Fruit fly (Drosophila melanogaster) whole organism, embryonic: Measurements from ENCODE around the gene Ilp5.
A peak's percentile ranks its signal among the peaks of the same experiment; 100 is the strongest.

Experiments used
- Aef1 ChIP-seq: fragments of 200-800 bp; sonication (Bioruptor generic); IDR thresholded peaks from 3 replicates; pipeline ENCODE4 v1.3.6; 2022; ENCODE audit warnings: missing biosample characterization, missing genetic modification characterization
- Bgb ChIP-seq: fragments of 200-800 bp; sonication (Bioruptor generic); IDR thresholded peaks from 2 replicates; pipeline ENCODE4 v1.3.6; 2022; ENCODE audit warnings: missing biosample characterization, missing genetic modification characterization; ENCODE audit not compliant: partially characterized antibody
- CG1024 ChIP-seq: fragments of 200-800 bp; sonication (Bioruptor generic); IDR thresholded peaks from 2 replicates; pipeline ENCODE4 v1.3.6; 2022; ENCODE audit warnings: missing biosample characterization, missing genetic modification characterization
- CG10267 ChIP-seq: fragments of 200-800 bp; sonication (Bioruptor generic); optimal IDR thresholded peaks from 2 replicates; lab custom pipeline; 2018; ENCODE audit warnings: missing biosample characterization, mild to moderate bottlenecking, missing genetic modification characterization, moderate library complexity
- CG11085 ChIP-seq: fragments of 200-800 bp; sonication (Bioruptor generic); IDR thresholded peaks from 2 replicates; pipeline ENCODE4 v1.3.6; 2022; ENCODE audit warnings: missing biosample characterization, missing genetic modification characterization
- CG11456 ChIP-seq: fragments of 200-800 bp; sonication (Bioruptor generic); IDR thresholded peaks from 3 replicates; pipeline ENCODE4 v1.3.6; 2022; ENCODE audit warnings: missing biosample characterization, missing genetic modification characterization
- CG11560 ChIP-seq: fragments of 200-800 bp; sonication (Bioruptor generic); IDR thresholded peaks from 3 replicates; pipeline ENCODE4 v1.3.6; 2022; ENCODE audit warnings: missing biosample characterization, missing genetic modification characterization
- CG12071 ChIP-seq: fragments of 200-800 bp; sonication (Bioruptor generic); optimal IDR thresholded peaks from 3 replicates; lab custom pipeline; 2018; ENCODE audit warnings: missing biosample characterization, mild to moderate bottlenecking, missing genetic modification characterization
- CG12104 ChIP-seq: fragments of 200-800 bp; sonication (Bioruptor generic); optimal IDR thresholded peaks from 3 replicates; lab custom pipeline; 2016; ENCODE audit warnings: missing biosample characterization, missing genetic modification characterization
- CG12155 ChIP-seq: fragments of 200-800 bp; sonication (Bioruptor generic); optimal IDR thresholded peaks from 3 replicates; lab custom pipeline; 2016; ENCODE audit warnings: missing biosample characterization, missing genetic modification characterization
- CG12236 ChIP-seq: fragments of 200-800 bp; sonication (Bioruptor generic); optimal IDR thresholded peaks from 2 replicates; lab custom pipeline; 2016; ENCODE audit warnings: missing biosample characterization, missing genetic modification characterization
- CG12942 ChIP-seq: fragments of 200-800 bp; sonication (Bioruptor generic); optimal IDR thresholded peaks from 3 replicates; lab custom pipeline; 2016; ENCODE audit warnings: missing biosample characterization, missing genetic modification characterization
- CG13424 ChIP-seq: fragments of 200-800 bp; sonication (Bioruptor generic); optimal IDR thresholded peaks from 2 replicates; lab custom pipeline; 2019; ENCODE audit warnings: missing biosample characterization, mild to moderate bottlenecking, missing genetic modification characterization, moderate library complexity
- CG15073 ChIP-seq: fragments of 200-800 bp; sonication (Bioruptor generic); optimal IDR thresholded peaks from 2 replicates; lab custom pipeline; 2016; ENCODE audit warnings: missing biosample characterization, missing genetic modification characterization
- CG15514 ChIP-seq: fragments of 200-800 bp; sonication (Bioruptor generic); optimal IDR thresholded peaks from 3 replicates; lab custom pipeline; 2017; ENCODE audit warnings: missing biosample characterization, missing genetic modification characterization, mild to moderate bottlenecking, moderate library complexity, missing genetic modification reagents
- CG2129 ChIP-seq: fragments of 200-800 bp; sonication (Bioruptor generic); IDR thresholded peaks from 2 replicates; pipeline ENCODE4 v1.3.6; 2022; ENCODE audit warnings: missing biosample characterization, missing genetic modification characterization; ENCODE audit not compliant: partially characterized antibody
- CG2875 ChIP-seq: fragments of 200-800 bp; sonication (Bioruptor generic); optimal IDR thresholded peaks from 2 replicates; lab custom pipeline; 2017; ENCODE audit warnings: missing biosample characterization, mild to moderate bottlenecking, missing genetic modification characterization, missing genetic modification reagents
- CG3065 ChIP-seq: fragments of 200-800 bp; sonication (Bioruptor generic); optimal IDR thresholded peaks from 2 replicates; lab custom pipeline; 2016; ENCODE audit warnings: missing biosample characterization, missing genetic modification characterization
- CG33213 ChIP-seq: fragments of 200-800 bp; sonication (Bioruptor generic); optimal IDR thresholded peaks from 3 replicates; lab custom pipeline; 2016; ENCODE audit warnings: missing biosample characterization, missing genetic modification characterization
- CG6654 ChIP-seq: fragments of 200-800 bp; sonication (Bioruptor generic); optimal IDR thresholded peaks from 2 replicates; lab custom pipeline; 2017; ENCODE audit warnings: missing biosample characterization, mild to moderate bottlenecking, missing genetic modification characterization
- CG7271 ChIP-seq: fragments of 200-800 bp; sonication (Bioruptor generic); optimal IDR thresholded peaks from 2 replicates; lab custom pipeline; 2018; ENCODE audit warnings: missing biosample characterization, mild to moderate bottlenecking, missing genetic modification characterization, moderate library complexity
- CG8944 ChIP-seq: fragments of 200-800 bp; sonication (Bioruptor generic); optimal IDR thresholded peaks from 3 replicates; lab custom pipeline; 2016; ENCODE audit warnings: missing biosample characterization, missing genetic modification characterization
- CG9437 ChIP-seq: fragments of 200-800 bp; sonication (Bioruptor generic); optimal IDR thresholded peaks from 2 replicates; lab custom pipeline; 2018; ENCODE audit warnings: missing biosample characterization, mild to moderate bottlenecking, missing genetic modification characterization
- CG9817 ChIP-seq: fragments of 200-800 bp; sonication (Bioruptor generic); optimal IDR thresholded peaks from 2 replicates; lab custom pipeline; 2018; ENCODE audit warnings: missing biosample characterization, mild to moderate bottlenecking, missing genetic modification characterization, moderate library complexity
- Fer3 ChIP-seq: fragments of 200-800 bp; sonication (Bioruptor generic); optimal IDR thresholded peaks from 2 replicates; lab custom pipeline; 2018; ENCODE audit warnings: missing biosample characterization, mild to moderate bottlenecking, missing genetic modification characterization, moderate library complexity
- Hr3 ChIP-seq: fragments of 200-800 bp; sonication (Bioruptor generic); optimal IDR thresholded peaks from 3 replicates; lab custom pipeline; 2016; ENCODE audit warnings: missing biosample characterization, missing genetic modification characterization
- Hr39 ChIP-seq: fragments of >200 bp; optimal IDR thresholded peaks from 2 replicates; lab custom pipeline; 2017
- Jarid2 ChIP-seq: fragments of 200-800 bp; sonication (Bioruptor generic); optimal IDR thresholded peaks from 3 replicates; lab custom pipeline; 2017; ENCODE audit warnings: mild to moderate bottlenecking, missing biosample characterization, missing genetic modification reagents, missing genetic modification characterization
- NFAT ChIP-seq: fragments of 200-800 bp; sonication (Bioruptor generic); IDR thresholded peaks from 2 replicates; pipeline ENCODE4 v1.3.6; 2022; ENCODE audit warnings: missing biosample characterization, missing genetic modification characterization
- PHDP ChIP-seq: fragments of 200-800 bp; sonication (Bioruptor generic); optimal IDR thresholded peaks from 3 replicates; lab custom pipeline; 2018; ENCODE audit warnings: missing biosample characterization, mild to moderate bottlenecking, missing genetic modification characterization, moderate library complexity
- Sox102F ChIP-seq: fragments of 200-800 bp; sonication (Bioruptor generic); optimal IDR thresholded peaks from 2 replicates; lab custom pipeline; 2018; ENCODE audit warnings: missing biosample characterization, mild to moderate bottlenecking, missing genetic modification characterization, moderate library complexity
- Vsx1 ChIP-seq: fragments of 200-800 bp; sonication (Bioruptor generic); optimal IDR thresholded peaks from 2 replicates; lab custom pipeline; 2017; ENCODE audit warnings: missing biosample characterization, mild to moderate bottlenecking, missing genetic modification characterization, missing genetic modification reagents
- bbx ChIP-seq: fragments of 200-800 bp; sonication (Bioruptor generic); IDR thresholded peaks from 2 replicates; pipeline ENCODE4 v1.3.6; 2022; ENCODE audit warnings: missing biosample characterization, missing genetic modification characterization; ENCODE audit not compliant: partially characterized antibody
- btn ChIP-seq: fragments of 200-800 bp; sonication (Bioruptor generic); optimal IDR thresholded peaks from 2 replicates; lab custom pipeline; 2016; ENCODE audit warnings: missing biosample characterization, missing genetic modification characterization
- cad ChIP-seq: fragments of >200 bp; optimal IDR thresholded peaks from 2 replicates; lab custom pipeline; 2017; ENCODE audit warnings: missing biosample characterization, missing genetic modification characterization
- danr ChIP-seq: fragments of 200-800 bp; sonication (Bioruptor generic); IDR thresholded peaks from 2 replicates; pipeline ENCODE4 v1.3.6; 2022; ENCODE audit warnings: missing biosample characterization, missing genetic modification characterization
- dimm ChIP-seq: fragments of 200-800 bp; sonication (Bioruptor generic); IDR thresholded peaks from 2 replicates; pipeline ENCODE4 v1.3.6; 2022; ENCODE audit warnings: missing biosample characterization, missing genetic modification characterization
- dm ChIP-seq: fragments of 200-800 bp; sonication (Bioruptor generic); optimal IDR thresholded peaks from 3 replicates; lab custom pipeline; 2016; ENCODE audit warnings: missing biosample characterization, missing genetic modification characterization
- dmrt11E ChIP-seq: fragments of 200-800 bp; sonication (Bioruptor generic); optimal IDR thresholded peaks from 3 replicates; lab custom pipeline; 2018; ENCODE audit warnings: missing biosample characterization, mild to moderate bottlenecking, missing genetic modification characterization, moderate library complexity
- emc ChIP-seq: fragments of 200-800 bp; sonication (Bioruptor generic); optimal IDR thresholded peaks from 2 replicates; lab custom pipeline; 2016; ENCODE audit warnings: missing biosample characterization, missing genetic modification characterization
- ham ChIP-seq: fragments of 200-800 bp; sonication (Bioruptor generic); IDR thresholded peaks from 2 replicates; pipeline ENCODE4 v1.3.6; 2022; ENCODE audit warnings: missing biosample characterization, missing genetic modification characterization
- hbn ChIP-seq: fragments of 200-800 bp; sonication (Bioruptor generic); IDR thresholded peaks from 2 replicates; pipeline ENCODE4 v1.3.6; 2022; ENCODE audit warnings: missing biosample characterization, missing genetic modification characterization; ENCODE audit not compliant: partially characterized antibody
- lmd ChIP-seq: fragments of 200-800 bp; sonication (Bioruptor generic); IDR thresholded peaks from 2 replicates; pipeline ENCODE4 v1.3.6; 2022; ENCODE audit warnings: missing biosample characterization, missing genetic modification characterization
- p53 ChIP-seq: fragments of 200-800 bp; sonication (Bioruptor generic); optimal IDR thresholded peaks from 2 replicates; lab custom pipeline; 2016; ENCODE audit warnings: missing biosample characterization, missing genetic modification characterization
- sqz ChIP-seq: fragments of 200-800 bp; sonication (Bioruptor generic); optimal IDR thresholded peaks from 3 replicates; lab custom pipeline; 2018; ENCODE audit warnings: missing biosample characterization, mild to moderate bottlenecking, missing genetic modification characterization
- usp ChIP-seq: fragments of >200 bp; optimal IDR thresholded peaks from 2 replicates; lab custom pipeline; 2017; ENCODE audit warnings: missing biosample characterization, missing genetic modification characterization
- wor ChIP-seq: fragments of 200-800 bp; sonication (Bioruptor generic); IDR thresholded peaks from 2 replicates; pipeline ENCODE4 v1.3.6; 2022; ENCODE audit warnings: missing biosample characterization, missing genetic modification characterization
- z ChIP-seq: fragments of 200-800 bp; sonication (Bioruptor generic); IDR thresholded peaks from 3 replicates; pipeline ENCODE4 v1.3.6; 2022; ENCODE audit warnings: missing biosample characterization, missing genetic modification characterization
- zfh1 ChIP-seq: fragments of 200-800 bp; sonication (Bioruptor generic); IDR thresholded peaks from 3 replicates; pipeline ENCODE4 v1.3.6; 2022; ENCODE audit warnings: missing biosample characterization, missing genetic modification characterization

The Ilp5 gene

DNA sequence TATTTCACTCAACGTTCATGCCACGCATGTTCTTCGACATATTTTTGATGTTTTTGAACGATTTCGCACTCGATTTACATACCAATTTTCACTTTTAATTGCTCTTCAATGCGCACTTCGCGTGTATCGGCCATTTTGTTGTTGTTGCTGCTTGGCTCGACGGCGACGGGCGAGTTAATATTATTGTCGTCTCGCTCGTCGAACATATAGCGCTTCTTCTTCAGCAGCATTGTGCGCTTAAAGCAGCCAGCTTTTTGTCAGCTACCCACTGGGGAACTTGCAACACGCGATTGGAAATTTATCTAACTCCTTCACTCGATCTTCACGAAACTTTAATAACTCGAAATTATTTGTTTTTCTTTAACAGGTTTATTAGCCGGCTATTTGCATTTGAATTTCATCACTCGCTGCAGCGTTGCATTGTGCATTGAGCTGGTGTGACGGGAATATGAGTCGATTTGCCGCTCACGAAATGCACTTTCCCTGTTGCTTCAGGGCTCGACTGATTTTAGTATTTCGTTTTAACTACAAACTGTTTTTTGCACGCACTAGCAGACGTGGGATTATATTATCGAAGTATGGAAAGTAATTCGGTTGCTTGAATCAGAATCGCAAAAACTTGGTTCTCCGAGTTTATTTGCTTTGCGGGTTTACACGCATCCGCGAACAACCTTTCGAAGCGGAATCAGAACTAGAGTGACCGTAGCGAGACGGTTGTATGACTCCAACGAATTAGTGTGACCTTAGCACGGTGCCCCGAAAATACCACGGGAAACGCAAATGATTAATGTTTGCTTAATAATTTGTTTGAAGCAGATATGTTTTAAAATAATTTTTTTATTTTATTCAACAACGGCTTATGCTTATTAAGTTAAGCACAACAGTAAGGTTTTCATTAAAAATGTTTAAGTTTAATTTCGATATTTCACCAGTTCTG lies 31.2 kb upstream of the Ilp5 start, which contains the start of gene RasGAP1 (continued):
- TF ChIP-seq zfh1 (GFP tag; lab: Robert Waterston, UW): peak; percentile 37; the same call in 1 of the 3 replicates
- no peak for TF ChIP-seq Hr3
- TF ChIP-seq CG1024: no peak
- TF ChIP-seq Jarid2 (GFP tag; lab: Kevin White, UChicago): peak; percentile 78
- no peak for TF ChIP-seq Sox102F
- no peak for TF ChIP-seq CG11456 (GFP tag; lab: Robert Waterston, UW)
- TF ChIP-seq usp (GFP tag; lab: Kevin White, UChicago): no peak
- TF ChIP-seq CG6654 (GFP tag; lab: Kevin White, UChicago): no peak
- TF ChIP-seq CG12155 (GFP tag; lab: Kevin White, UChicago): peak; percentile 82
- TF ChIP-seq cad: no peak
- TF ChIP-seq CG13424: no peak
- TF ChIP-seq dmrt11E (tag; lab: Kevin White, UChicago): no peak
- TF ChIP-seq hbn (GFP tag; lab: Robert Waterston, UW): no peak; the same call in 1 of the 2 replicates

DNA sequence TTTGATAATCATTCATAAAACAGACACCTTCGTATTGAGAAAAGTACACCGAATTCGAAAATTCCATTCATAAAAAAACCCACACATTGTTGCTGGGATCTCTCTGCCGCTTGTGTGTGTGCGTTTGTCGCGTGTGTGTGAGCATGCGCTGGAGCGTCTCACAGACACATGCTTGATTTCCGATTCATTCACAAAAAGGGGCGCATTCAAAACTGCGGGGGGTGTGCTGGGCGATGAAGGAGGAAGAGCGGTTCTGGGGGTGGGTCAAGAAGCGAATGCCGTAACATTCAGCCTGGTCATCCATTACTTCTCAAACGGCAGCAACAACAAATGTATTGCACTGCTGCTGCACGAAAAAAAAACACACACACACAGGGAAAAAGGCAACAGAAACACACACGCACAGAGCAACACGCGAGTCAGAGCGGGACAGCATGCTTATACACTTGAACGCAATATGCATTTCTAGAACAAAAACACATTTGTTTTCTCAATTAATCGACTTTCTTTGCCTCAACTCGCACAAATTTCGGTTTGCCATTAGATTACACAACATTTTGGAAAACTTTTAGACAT lies 30.3 kb upstream of the Ilp5 start:
- TF ChIP-seq CG9817 (tag; lab: Kevin White, UChicago) (no peak), CG2129 (GFP tag; lab: Robert Waterston, UW) (no peak), CG7271 (tag; lab: Kevin White, UChicago) (no peak), dm (GFP tag; lab: Kevin White, UChicago) (no peak), PHDP (tag; lab: Kevin White, UChicago) (no peak), sqz (peak; percentile 77), z (GFP tag; lab: Robert Waterston, UW) (no peak), CG11085 (GFP tag; lab: Robert Waterston, UW) (no peak), CG3065 (no peak), emc (GFP tag; lab: Kevin White, UChicago) (no peak), Vsx1 (GFP tag; lab: Kevin White, UChicago) (no peak), CG33213 (GFP tag; lab: Kevin White, UChicago) (no peak), CG12236 (no peak), Bgb (peak; percentile 31; the same call in 1 of the 2 replicates), ham (GFP tag; lab: Robert Waterston, UW) (no peak), CG8944 (no peak), CG12942 (GFP tag; lab: Kevin White, UChicago) (no peak), CG12071 (GFP tag; lab: Kevin White, UChicago) (peak; percentile 15), CG9437 (GFP tag; lab: Kevin White, UChicago) (no peak), CG15073 (GFP tag; lab: Kevin White, UChicago) (no peak), NFAT (GFP tag; lab: Robert Waterston, UW) (no peak), Hr39 (no peak), CG2875 (GFP tag; lab: Kevin White, UChicago) (no peak), CG11560 (tag; lab: Robert Waterston, UW) (no peak), CG12104 (GFP tag; lab: Kevin White, UChicago) (no peak), Aef1 (GFP tag; lab: Robert Waterston, UW) (peak; percentile 73), CG10267 (no peak), btn (GFP tag; lab: Kevin White, UChicago) (no peak), lmd (GFP tag; lab: Robert Waterston, UW) (no peak), dimm (no peak), bbx (GFP tag; lab: Robert Waterston, UW) (peak; percentile 55; the same call in 1 of the 2 replicates), Fer3 (tag; lab: Kevin White, UChicago) (no peak), wor (no peak), danr (GFP tag; lab: Robert Waterston, UW) (no peak), CG15514 (peak; percentile 16), p53 (GFP tag; lab: Kevin White, UChicago) (no peak)
